Worm (Caenorhabditis elegans) whole organism, mixed stage, embryonic: Measurements from ENCODE around the gene grd-14.
A peak's percentile ranks its signal among the peaks of the same experiment; 100 is the strongest.

ENCODE experiments used
- bed-3 ChIP-seq: fragments of 200-800 bp; sonication (Bioruptor generic); optimal IDR thresholded peaks from 3 replicates; lab custom pipeline; 2018; ENCODE audit warnings: mild to moderate bottlenecking, missing genetic modification characterization, moderate library complexity, missing compliant biosample characterization
- blmp-1 ChIP-seq: fragments of 150-350 bp; optimal IDR thresholded peaks from 2 replicates; lab custom pipeline; 2014; ENCODE audit warnings: missing biosample characterization, missing genetic modification characterization
- ceh-39 ChIP-seq: fragments of 150-350 bp; optimal IDR thresholded peaks from 2 replicates; lab custom pipeline; 2014; ENCODE audit warnings: missing biosample characterization, missing genetic modification characterization
- ceh-83 ChIP-seq: fragments of 200-800 bp; sonication (Bioruptor generic); optimal IDR thresholded peaks from 2 replicates; lab custom pipeline; 2018; ENCODE audit warnings: mild to moderate bottlenecking, missing genetic modification characterization, missing compliant biosample characterization
- ces-1 ChIP-seq: fragments of 150-350 bp; optimal IDR thresholded peaks from 2 replicates; lab custom pipeline; 2014; ENCODE audit warnings: missing biosample characterization, missing genetic modification reagents, missing genetic modification characterization
- cnd-1 ChIP-seq: fragments of 200-800 bp; sonication (Bioruptor generic); optimal IDR thresholded peaks from 2 replicates; lab custom pipeline; 2018; ENCODE audit warnings: mild to moderate bottlenecking, missing genetic modification characterization, missing compliant biosample characterization
- elt-1 ChIP-seq: sonication (generic microtip); optimal IDR thresholded peaks from 2 replicates; lab custom pipeline; 2017; ENCODE audit warnings: missing genetic modification characterization, mild to moderate bottlenecking, missing compliant biosample characterization, antibody characterized with exemption, moderate library complexity, borderline replicate concordance; ENCODE audit not compliant: insufficient read depth
- elt-3 ChIP-seq: fragments of 150-350 bp; optimal IDR thresholded peaks from 2 replicates; lab custom pipeline; 2014; ENCODE audit warnings: missing biosample characterization, missing genetic modification characterization
- ham-2 ChIP-seq: fragments of 200-800 bp; sonication (Bioruptor generic); optimal IDR thresholded peaks from 2 replicates; lab custom pipeline; 2018; ENCODE audit warnings: mild to moderate bottlenecking, missing genetic modification characterization, missing compliant biosample characterization
- lin-13 ChIP-seq: fragments of 150-350 bp; optimal IDR thresholded peaks from 2 replicates; lab custom pipeline; 2014; ENCODE audit warnings: missing biosample characterization, missing genetic modification characterization
- lsy-2 ChIP-seq: fragments of 150-350 bp; optimal IDR thresholded peaks from 2 replicates; lab custom pipeline; 2014; ENCODE audit warnings: missing biosample characterization, missing genetic modification characterization
- mep-1 ChIP-seq: fragments of 150-350 bp; optimal IDR thresholded peaks from 2 replicates; lab custom pipeline; 2017; ENCODE audit warnings: missing biosample characterization, missing genetic modification reagents, missing genetic modification characterization, inconsistent platforms
- mls-2 ChIP-seq: sonication (generic microtip); optimal IDR thresholded peaks from 2 replicates; lab custom pipeline; 2016; ENCODE audit warnings: mild to moderate bottlenecking, missing genetic modification characterization, moderate library complexity, missing compliant biosample characterization
- nhr-12 ChIP-seq: fragments of 150-350 bp; optimal IDR thresholded peaks from 2 replicates; lab custom pipeline; 2014; ENCODE audit warnings: missing biosample characterization, missing genetic modification characterization
- nhr-2 ChIP-seq: fragments of 150-350 bp; optimal IDR thresholded peaks from 2 replicates; lab custom pipeline; 2014; ENCODE audit warnings: missing biosample characterization, missing genetic modification characterization
- nhr-28 ChIP-seq: fragments of 150-350 bp; optimal IDR thresholded peaks from 2 replicates; lab custom pipeline; 2014; ENCODE audit warnings: missing biosample characterization, missing genetic modification characterization
- nhr-76 ChIP-seq: sonication (generic microtip); optimal IDR thresholded peaks from 2 replicates; lab custom pipeline; 2017; ENCODE audit warnings: missing biosample characterization, missing genetic modification characterization
- sem-2 ChIP-seq: fragments of 200-800 bp; sonication (Bioruptor generic); optimal IDR thresholded peaks from 2 replicates; lab custom pipeline; 2018; ENCODE audit warnings: mild to moderate bottlenecking, missing genetic modification characterization, missing compliant biosample characterization
- snpc-4 ChIP-seq: fragments of 150-350 bp; optimal IDR thresholded peaks from 2 replicates; lab custom pipeline; 2014; ENCODE audit warnings: missing biosample characterization, missing genetic modification characterization
- sptf-1 ChIP-seq: sonication (generic microtip); optimal IDR thresholded peaks from 2 replicates; lab custom pipeline; 2017; ENCODE audit warnings: mild to moderate bottlenecking, missing genetic modification characterization, moderate library complexity, missing compliant biosample characterization
- unc-120 ChIP-seq: sonication (generic microtip); optimal IDR thresholded peaks from 2 replicates; lab custom pipeline; 2017; ENCODE audit warnings: missing genetic modification characterization, missing compliant biosample characterization; ENCODE audit not compliant: poor library complexity, severe bottlenecking
- unc-39 ChIP-seq: fragments of 150-350 bp; optimal IDR thresholded peaks from 2 replicates; lab custom pipeline; 2014; ENCODE audit warnings: missing biosample characterization, missing genetic modification characterization
- unc-62 ChIP-seq: fragments of 150-350 bp; optimal IDR thresholded peaks from 2 replicates; lab custom pipeline; 2014; ENCODE audit warnings: missing biosample characterization, missing genetic modification reagents, missing genetic modification characterization
- zip-8 ChIP-seq: fragments of 150-350 bp; optimal IDR thresholded peaks from 2 replicates; lab custom pipeline; 2014; ENCODE audit warnings: missing biosample characterization, missing genetic modification characterization
- ztf-11 ChIP-seq: fragments of 150-350 bp; optimal IDR thresholded peaks from 2 replicates; lab custom pipeline; 2014; ENCODE audit warnings: missing biosample characterization, missing genetic modification characterization

grd-14 gene

DNA sequence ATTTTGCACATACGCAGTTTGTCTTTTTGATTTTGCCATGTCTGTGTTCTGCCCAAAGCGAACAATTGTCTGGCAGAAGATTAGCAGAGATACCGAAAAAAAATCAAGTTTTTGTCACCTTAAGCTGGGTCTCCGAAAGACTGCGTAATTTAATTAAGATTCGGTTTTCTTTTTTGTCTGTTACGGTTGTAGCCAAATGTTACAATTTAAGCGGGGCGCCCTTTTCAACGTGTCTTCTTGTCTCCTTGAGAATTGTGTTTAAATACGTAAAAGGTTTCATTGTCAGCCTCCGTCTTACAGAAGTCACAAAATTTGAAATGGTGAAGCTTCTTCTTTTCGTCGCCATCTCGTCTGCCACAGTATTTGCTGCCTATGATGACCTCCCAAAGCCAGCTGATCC lies at the start of gene grd-14:
grd-14 (plus strand) TSS at position 301 of the 400 bp plus-strand sequence.
- no peak for TF ChIP-seq cnd-1 (tag; lab: Kevin White, UChicago)
- TF ChIP-seq, all 35 proteins: peak for 0

- no peak for TF ChIP-seq nhr-2 (tag; lab: Kevin White, UChicago)
- TF ChIP-seq ztf-11 = no peak
- TF ChIP-seq lsy-2 = no peak
- no peak for TF ChIP-seq bed-3 (GFP tag; lab: Kevin White, UChicago)
- no peak for TF ChIP-seq ces-1 (GFP tag; lab: Kevin White, UChicago)
- TF ChIP-seq unc-39 (tag; lab: Kevin White, UChicago) = no peak
- no peak for TF ChIP-seq ceh-39 (tag; lab: Kevin White, UChicago)
- TF ChIP-seq snpc-4 (tag; lab: Kevin White, UChicago) = no peak
- no peak for TF ChIP-seq sptf-1
- no peak for TF ChIP-seq sem-2
- TF ChIP-seq elt-1 (tag; lab: Kevin White, UChicago) = no peak
- no peak for TF ChIP-seq zip-8 (tag; lab: Kevin White, UChicago)
- TF ChIP-seq nhr-12 (tag; lab: Kevin White, UChicago) = no peak
- no peak for TF ChIP-seq ceh-83 (GFP tag; lab: Kevin White, UChicago)
These were observed 44.1 kb upstream of the grd-14 start, which contains the start of gene dpy-6 for ce11 chrX:8455590-8456166. Gene dpy-6 (minus strand): TSS chrX:8455640.

DNA sequence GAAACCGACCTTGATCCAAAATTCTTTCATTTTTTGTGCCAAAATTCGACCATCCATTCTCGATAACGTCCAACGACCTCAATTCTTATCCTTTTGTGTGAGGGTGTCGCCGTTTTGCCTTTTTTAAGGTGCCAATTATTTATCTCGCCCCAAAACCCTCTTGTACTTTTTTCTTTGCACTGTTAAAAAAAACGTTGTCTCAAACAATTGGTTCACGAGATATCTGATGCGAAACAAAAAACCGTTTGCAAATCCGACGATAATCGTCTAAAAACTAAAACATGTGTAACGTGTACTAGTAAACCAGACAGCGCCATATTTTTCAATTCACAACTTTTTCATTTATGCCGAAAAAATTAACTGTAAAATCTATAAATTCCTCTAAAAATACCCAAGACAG lies 42.5 kb upstream of the grd-14 start, which contains the start of gene F16F9.3:
F16F9.3 (plus strand) TSS at position 301 of the 400 bp plus-strand sequence.
- TF ChIP-seq sptf-1 (no peak), snpc-4 (tag; lab: Kevin White, UChicago) (no peak), sem-2 (no peak), nhr-2 (tag; lab: Kevin White, UChicago) (no peak), lin-13 (tag; lab: Kevin White, UChicago) (no peak)

DNA sequence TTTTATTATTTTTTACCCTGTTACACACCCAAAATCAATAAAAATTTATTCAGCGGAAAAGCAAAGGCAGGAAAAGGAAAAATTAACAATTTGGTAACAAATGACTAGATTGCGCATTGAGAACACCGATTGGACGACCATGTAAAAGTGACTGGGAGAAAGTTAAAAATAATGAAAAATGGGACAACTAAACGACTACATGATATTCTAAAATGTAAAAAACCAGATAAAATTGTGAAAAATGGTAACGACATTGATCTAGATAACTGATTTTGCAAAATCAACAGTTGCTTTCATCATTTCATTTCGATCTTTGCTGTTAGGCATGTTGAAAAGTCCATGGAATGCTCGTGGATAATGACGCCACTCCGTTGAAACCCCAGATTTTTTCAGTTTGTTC lies 40.0 kb upstream of the grd-14 start:
- TF ChIP-seq mep-1 (tag; lab: Kevin White, UChicago) (no peak), mls-2 (tag; lab: Kevin White, UChicago) (no peak), elt-1 (tag; lab: Kevin White, UChicago) (no peak), ces-1 (GFP tag; lab: Kevin White, UChicago) (no peak)

ce11 chrX:8460958-8461357 lies 38.9 kb upstream of the grd-14 start:
- TF ChIP-seq elt-1 (tag; lab: Kevin White, UChicago) (peak; percentile 60), elt-3 (tag; lab: Kevin White, UChicago) (no peak)

- TF ChIP-seq unc-120 (no peak), mep-1 (tag; lab: Kevin White, UChicago) (no peak), mls-2 (tag; lab: Kevin White, UChicago) (no peak), sptf-1 (no peak), nhr-28 (tag; lab: Kevin White, UChicago) (no peak), nhr-76 (tag; lab: Kevin White, UChicago) (no peak), ceh-83 (GFP tag; lab: Kevin White, UChicago) (no peak), elt-1 (tag; lab: Kevin White, UChicago) (no peak), ces-1 (GFP tag; lab: Kevin White, UChicago) (no peak), unc-62 (no peak), ham-2 (GFP tag; lab: Kevin White, UChicago) (no peak), snpc-4 (tag; lab: Kevin White, UChicago) (no peak), lin-13 (tag; lab: Kevin White, UChicago) (no peak)
These were observed 36.7 kb upstream of the grd-14 start, which contains the start of gene F16F9.4 for ce11 chrX:8463085-8463645. Gene F16F9.4 (minus strand): TSS chrX:8463360.

DNA sequence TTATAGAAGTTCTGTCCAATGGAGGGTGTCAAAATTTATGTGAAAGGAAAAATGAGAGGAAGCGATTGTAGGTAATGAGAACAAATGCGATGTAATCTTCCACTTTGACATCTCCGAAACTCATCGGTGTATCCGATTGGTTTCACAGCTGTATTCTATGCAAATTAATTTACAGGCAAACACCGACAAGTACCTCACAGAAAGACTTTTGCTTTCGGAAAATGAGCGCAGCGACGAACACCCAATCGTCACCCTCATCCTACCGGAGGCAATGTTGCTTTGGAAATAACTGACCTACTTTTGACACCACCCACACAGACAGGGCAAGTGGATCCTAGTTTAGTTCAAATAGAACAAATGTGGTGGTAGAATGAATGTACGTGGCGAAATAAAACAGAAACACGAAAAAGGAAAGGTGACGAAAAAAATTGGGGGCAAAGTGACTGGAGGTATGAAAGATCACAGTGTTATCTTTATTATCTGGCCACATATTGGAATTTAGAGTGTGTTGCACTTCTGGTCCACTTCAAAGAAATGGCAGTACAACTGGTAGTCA lies 35.9 kb upstream of the grd-14 start:
- TF ChIP-seq blmp-1 (tag; lab: Kevin White, UChicago) (no peak), elt-1 (tag; lab: Kevin White, UChicago) (peak; percentile 44)
